Worm (Caenorhabditis elegans) whole organism, L4 larva: Measurements from ENCODE around the gene cya-2.

Experiments
- T26A8.4 ChIP-seq: fragments of 200-800 bp; sonication (Bioruptor generic); IDR thresholded peaks from 2 replicates; pipeline ENCODE4 v1.3.6; 2022; ENCODE audit warnings: missing genetic modification characterization, missing compliant biosample characterization
- ceh-82 ChIP-seq: sonication (generic microtip); optimal IDR thresholded peaks from 2 replicates; lab custom pipeline; 2017; ENCODE audit warnings: missing biosample characterization, missing genetic modification characterization
- ces-1 ChIP-seq: fragments of 150-350 bp; sonication (generic microtip); optimal IDR thresholded peaks from 4 replicates; lab custom pipeline; 2014; ENCODE audit warnings: missing biosample characterization, missing genetic modification reagents, missing genetic modification characterization
- egl-27 ChIP-seq: sonication (generic microtip); optimal IDR thresholded peaks from 3 replicates; lab custom pipeline; 2017; ENCODE audit warnings: missing biosample characterization, missing genetic modification reagents, missing genetic modification characterization
- fkh-10 ChIP-seq: fragments of 150-350 bp; optimal IDR thresholded peaks from 2 replicates; lab custom pipeline; 2014; ENCODE audit warnings: missing biosample characterization, missing genetic modification reagents, missing genetic modification characterization
- lim-7 ChIP-seq: fragments of 200-800 bp; sonication (Bioruptor generic); IDR thresholded peaks from 2 replicates; pipeline ENCODE4 v1.3.6; 2022; ENCODE audit warnings: missing genetic modification characterization, missing compliant biosample characterization
- saeg-2 ChIP-seq: fragments of 200-800 bp; sonication (Bioruptor generic); IDR thresholded peaks from 2 replicates; pipeline ENCODE4 v1.3.6; 2022; ENCODE audit warnings: missing genetic modification reagents, missing genetic modification characterization, missing compliant biosample characterization
- sdz-12 ChIP-seq: fragments of 200-800 bp; sonication (Bioruptor generic); optimal IDR thresholded peaks from 2 replicates; lab custom pipeline; 2018; ENCODE audit warnings: mild to moderate bottlenecking, missing genetic modification characterization, missing compliant biosample characterization
- snpc-1.2 ChIP-seq: fragments of 200-800 bp; sonication (Bioruptor generic); IDR thresholded peaks from 2 replicates; pipeline ENCODE4 v1.3.6; 2022; ENCODE audit warnings: missing genetic modification reagents, missing genetic modification characterization, missing compliant biosample characterization
- spr-1 ChIP-seq: sonication (generic microtip); optimal IDR thresholded peaks from 2 replicates; lab custom pipeline; 2016; ENCODE audit warnings: mild to moderate bottlenecking, missing genetic modification characterization, missing compliant biosample characterization

DNA sequence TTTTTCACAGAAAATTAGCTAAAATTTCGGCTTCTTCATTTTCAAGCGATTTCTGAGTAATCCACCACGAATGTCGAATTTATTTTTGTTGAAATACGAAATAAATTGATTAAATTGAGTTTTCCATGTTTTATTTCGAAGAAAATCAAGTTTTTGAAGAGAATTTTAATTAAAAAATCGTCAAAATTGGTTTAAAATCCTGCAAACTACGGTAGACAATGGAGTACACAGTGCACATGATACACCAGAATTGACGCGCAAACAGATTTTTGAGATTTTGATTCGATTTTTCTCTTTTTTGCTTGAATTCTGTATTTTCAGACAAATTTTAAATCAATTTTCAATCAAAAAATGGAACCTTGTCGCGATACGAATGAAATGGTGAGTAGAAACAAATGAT is 9.9 kb upstream of the cya-2 start, which contains the start of gene F59H6.14:
- TF ChIP-seq ceh-82 (no peak), ces-1 (GFP tag; lab: Kevin White, UChicago) (no peak), T26A8.4 (GFP tag; lab: Robert Waterston, UW) (no peak), fkh-10 (GFP tag; lab: Kevin White, UChicago) (no peak), sdz-12 (GFP tag; lab: Kevin White, UChicago) (no peak), snpc-1.2 (GFP tag; lab: Robert Waterston, UW) (no peak), lim-7 (GFP tag; lab: Robert Waterston, UW) (no peak), saeg-2 (GFP tag; lab: Robert Waterston, UW) (no peak), spr-1 (no peak), egl-27 (tag; lab: Kevin White, UChicago) (no peak)
